Worm (Caenorhabditis elegans): ENCODE data around the gene trh-1.

DNA sequence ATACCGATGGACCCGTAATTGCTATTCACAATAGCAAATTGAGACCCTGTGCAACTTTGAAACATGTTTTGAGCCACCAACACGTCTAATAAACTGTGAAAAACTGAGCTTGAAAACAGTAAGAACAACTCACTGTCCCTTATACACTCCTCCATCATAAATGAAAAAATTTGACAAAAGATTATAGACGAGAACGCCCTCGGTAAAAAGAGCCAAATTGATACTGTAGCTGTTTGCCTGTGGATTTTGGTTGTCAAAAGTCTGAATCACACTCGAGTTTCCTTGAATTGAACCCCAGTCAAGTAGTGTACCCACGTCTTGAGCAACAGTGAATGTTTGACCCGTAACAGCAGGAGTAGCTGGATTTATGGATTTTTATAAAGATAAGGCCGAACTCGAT is 27.4 kb upstream of the trh-1 start:
- TF ChIP-seq T23F11.4 (GFP tag; optimal IDR thresholded peaks at IDR 0.05) (no peak), tbx-2 (tag; optimal IDR thresholded peaks at IDR 0.05) (no peak)
